Worm (Caenorhabditis elegans): ENCODE results near the gene ppfr-4.
A peak's percentile ranks its signal among the peaks of the same experiment; 100 is the strongest.

ppfr-4 gene

ce11 chrIII:2577982-2578381, 41.8 kb upstream of the ppfr-4 start:
- TF ChIP-seq unc-39 (tag; optimal IDR thresholded peaks at IDR 0.05) (no peak), ceh-28 (tag; optimal IDR thresholded peaks at IDR 0.05) (no peak), pqm-1 (tag; optimal IDR thresholded peaks at IDR 0.05) (no peak), mdl-1 (tag; optimal IDR thresholded peaks at IDR 0.05) (no peak), elt-2 (tag; optimal IDR thresholded peaks at IDR 0.05) (no peak), ceh-9 (tag; optimal IDR thresholded peaks at IDR 0.05) (no peak), nhr-28 (tag; optimal IDR thresholded peaks at IDR 0.05) (no peak), ztf-4 (tag; optimal IDR thresholded peaks at IDR 0.05) (no peak), pha-4 (tag; optimal IDR thresholded peaks at IDR 0.05) (no peak)

ce11 chrIII:2578563-2578962, 41.2 kb upstream of the ppfr-4 start:
- TF ChIP-seq fkh-2 (tag; optimal IDR thresholded peaks at IDR 0.05) (no peak), ceh-28 (tag; optimal IDR thresholded peaks at IDR 0.05) (peak; percentile 8), pha-4 (tag; optimal IDR thresholded peaks at IDR 0.05) (peak; percentile 60), nhr-23 (tag; optimal IDR thresholded peaks at IDR 0.05) (peak; percentile 7), nhr-43 (tag; optimal IDR thresholded peaks at IDR 0.05; ENCODE audit: poor library complexity, severe bottlenecking) (peak; percentile 19), egl-5 (tag; optimal IDR thresholded peaks at IDR 0.05) (peak; percentile 51), pqm-1 (tag; optimal IDR thresholded peaks at IDR 0.05) (peak; percentile 27), elt-2 (tag; optimal IDR thresholded peaks at IDR 0.05) (peak; percentile 53), nfya-1 (tag; optimal IDR thresholded peaks at IDR 0.05; ENCODE audit: insufficient read depth) (peak; percentile 84), jun-1 (tag; optimal IDR thresholded peaks at IDR 0.05) (no peak), nhr-11 (tag; optimal IDR thresholded peaks at IDR 0.05) (no peak), R02D3.7 (tag; optimal IDR thresholded peaks at IDR 0.05) (peak; percentile 21), hmg-11 (tag; optimal IDR thresholded peaks at IDR 0.05) (peak; percentile 81)

- no peak for TF ChIP-seq nhr-237 (tag; optimal IDR thresholded peaks at IDR 0.05)
- no peak for TF ChIP-seq ZK546.5 (tag; optimal IDR thresholded peaks at IDR 0.05)
- no peak for TF ChIP-seq unc-62 (GFP tag; optimal IDR thresholded peaks at IDR 0.05)
- TF ChIP-seq ama-1 (optimal IDR thresholded peaks at IDR 0.05) = no peak
- TF ChIP-seq unc-39 (tag; optimal IDR thresholded peaks at IDR 0.05) = no peak
Observed at ce11 chrIII:2578993-2579392, 40.7 kb upstream of the ppfr-4 start, which contains the start of gene Y71H2B.8. TSS of gene Y71H2B.8 (plus strand) at chrIII:2579293.

ce11 chrIII:2586193-2586592, 33.5 kb upstream of the ppfr-4 start, which contains the start of gene gpa-17:
TSS of gene gpa-17 (plus strand) at chrIII:2586555.
- TF ChIP-seq pha-4 (tag; optimal IDR thresholded peaks at IDR 0.05) (peak; percentile 44), ceh-9 (tag; optimal IDR thresholded peaks at IDR 0.05) (no peak), mdl-1 (tag; optimal IDR thresholded peaks at IDR 0.05) (no peak), elt-2 (tag; optimal IDR thresholded peaks at IDR 0.05) (peak; percentile 77), pqm-1 (tag; optimal IDR thresholded peaks at IDR 0.05) (peak; percentile 25), ceh-28 (tag; optimal IDR thresholded peaks at IDR 0.05) (peak; percentile 22)

ce11 chrIII:2596984-2597454, 22.7 kb upstream of the ppfr-4 start, which contains the start of gene apb-1:
TSS of gene apb-1 (minus strand) at chrIII:2597034.
- TF ChIP-seq mdl-1 (tag; optimal IDR thresholded peaks at IDR 0.05) (no peak), pha-4 (tag; optimal IDR thresholded peaks at IDR 0.05) (peak; percentile 96), ceh-28 (tag; optimal IDR thresholded peaks at IDR 0.05) (peak; percentile 86), ZK546.5 (tag; optimal IDR thresholded peaks at IDR 0.05) (no peak), elt-1 (tag; optimal IDR thresholded peaks at IDR 0.05) (peak; percentile 42), tbx-2 (tag; optimal IDR thresholded peaks at IDR 0.05) (peak; percentile 93), egl-5 (tag; optimal IDR thresholded peaks at IDR 0.05) (peak; percentile 88), egl-27 (tag; optimal IDR thresholded peaks at IDR 0.05) (no peak), nhr-23 (tag; optimal IDR thresholded peaks at IDR 0.05) (peak; percentile 96), sea-2 (GFP tag; optimal IDR thresholded peaks at IDR 0.05) (peak; percentile 90), fkh-10 (GFP tag; optimal IDR thresholded peaks at IDR 0.05) (peak; percentile 92), lsy-12 (tag; optimal IDR thresholded peaks at IDR 0.05) (no peak), ceh-82 (tag; optimal IDR thresholded peaks at IDR 0.05) (peak; percentile 77), pqm-1 (tag; optimal IDR thresholded peaks at IDR 0.05) (peak; percentile 37), jun-1 (tag; optimal IDR thresholded peaks at IDR 0.05) (peak; percentile 28), nhr-77 (tag; optimal IDR thresholded peaks at IDR 0.05) (peak; percentile 62), unc-39 (tag; optimal IDR thresholded peaks at IDR 0.05) (no peak), nfya-1 (tag; optimal IDR thresholded peaks at IDR 0.05; ENCODE audit: insufficient read depth) (peak; percentile 94), aly-2 (tag; optimal IDR thresholded peaks at IDR 0.05) (peak; percentile 9), hmg-11 (tag; optimal IDR thresholded peaks at IDR 0.05) (peak; percentile 96), lin-39 (tag; optimal IDR thresholded peaks at IDR 0.05) (peak; percentile 83), skn-1 (tag; optimal IDR thresholded peaks at IDR 0.05) (peak; percentile 12), snpc-4 (tag; optimal IDR thresholded peaks at IDR 0.05) (peak; percentile 85), ama-1 (optimal IDR thresholded peaks at IDR 0.05) (peak; percentile 21), eor-1 (tag; optimal IDR thresholded peaks at IDR 0.05) (no peak), ztf-11 (tag; optimal IDR thresholded peaks at IDR 0.05) (no peak), R02D3.7 (tag; optimal IDR thresholded peaks at IDR 0.05) (peak; percentile 86), elt-2 (tag; optimal IDR thresholded peaks at IDR 0.05) (peak; percentile 51), zag-1 (tag; optimal IDR thresholded peaks at IDR 0.05) (no peak), lin-15B (tag; optimal IDR thresholded peaks at IDR 0.05) (peak; percentile 91), nhr-25 (tag; optimal IDR thresholded peaks at IDR 0.05) (peak; percentile 61), nhr-76 (tag; optimal IDR thresholded peaks at IDR 0.05) (peak; percentile 5)
